Worm (Caenorhabditis elegans): ENCODE measurements around the gene mkk-4.
A peak's percentile ranks its signal among the peaks of the same experiment; 100 is the strongest.

The mkk-4 gene

ce11 chrX:10078089-10078488 lies 50.4 kb downstream of the mkk-4 start:
- TF ChIP-seq ceh-16 (tag; optimal IDR thresholded peaks at IDR 0.05) (no peak), lsy-2 (tag; optimal IDR thresholded peaks at IDR 0.05) (no peak), blmp-1 (tag; optimal IDR thresholded peaks at IDR 0.05; ENCODE audit: insufficient read depth) (no peak), egl-27 (tag; optimal IDR thresholded peaks at IDR 0.05) (no peak), Y55F3AM.14 (GFP tag; optimal IDR thresholded peaks at IDR 0.05) (no peak), nhr-23 (tag; optimal IDR thresholded peaks at IDR 0.05) (no peak), crh-2 (tag; optimal IDR thresholded peaks at IDR 0.05) (no peak)

- TF ChIP-seq egl-27 (tag; optimal IDR thresholded peaks at IDR 0.05) (peak; percentile 29), fos-1 (tag; optimal IDR thresholded peaks at IDR 0.05) (no peak)
These were observed 51.0 kb downstream of the mkk-4 start for ce11 chrX:10078637-10079036.

- TF ChIP-seq unc-55 (GFP tag; optimal IDR thresholded peaks at IDR 0.05): peak; percentile 36
- no peak for TF ChIP-seq dmd-4 (tag; optimal IDR thresholded peaks at IDR 0.05)
These were observed 51.6 kb downstream of the mkk-4 start for ce11 chrX:10079230-10079629.
